Fruit fly (Drosophila melanogaster): Measurements from ENCODE around the gene mRpS6.

Gene mRpS6

dm6 chr3L:4354898-4355627 is 9.3 kb upstream of the mRpS6 start (continued):
- TF ChIP-seq HHEX (GFP tag; optimal IDR thresholded peaks at IDR 0.05) (no peak), Deaf1 (tag; optimal IDR thresholded peaks at IDR 0.05) (peak; percentile 7), Camta (GFP tag; optimal IDR thresholded peaks at IDR 0.05) (no peak), ro (GFP tag; IDR thresholded peaks at IDR 0.05) (no peak), CG42726 (GFP tag; IDR thresholded peaks at IDR 0.05; ENCODE audit: partially characterized antibody) (no peak), knrl (GFP tag; IDR thresholded peaks at IDR 0.05; ENCODE audit: partially characterized antibody) (no peak), zfh1 (GFP tag; IDR thresholded peaks at IDR 0.05) (no peak), lov (optimal IDR thresholded peaks at IDR 0.05) (no peak), lov (GFP tag; IDR thresholded peaks at IDR 0.05) (no peak), CG4328 (GFP tag; optimal IDR thresholded peaks at IDR 0.05) (no peak), CG17385 (GFP tag; optimal IDR thresholded peaks at IDR 0.05) (peak; percentile 41), pita (GFP tag; optimal IDR thresholded peaks at IDR 0.05) (no peak), toy (GFP tag; IDR thresholded peaks at IDR 0.05) (no peak), PHDP (tag; optimal IDR thresholded peaks at IDR 0.05) (peak; percentile 49), chm (GFP tag; IDR thresholded peaks at IDR 0.05) (no peak), fd64A (GFP tag; optimal IDR thresholded peaks at IDR 0.05) (no peak), pum (GFP tag; optimal IDR thresholded peaks at IDR 0.05) (no peak), HmgZ (tag; optimal IDR thresholded peaks at IDR 0.05) (no peak), Hey (tag; optimal IDR thresholded peaks at IDR 0.05) (no peak), CG4730 (GFP tag; IDR thresholded peaks at IDR 0.05) (no peak), dmrt99B (tag; optimal IDR thresholded peaks at IDR 0.05) (peak; percentile 33), Abd-B (GFP tag; optimal IDR thresholded peaks at IDR 0.05) (no peak), gem (tag; optimal IDR thresholded peaks at IDR 0.05) (peak; percentile 60), mirr (GFP tag; optimal IDR thresholded peaks at IDR 0.05) (peak; percentile 32), CG11695 (GFP tag; IDR thresholded peaks at IDR 0.05) (0 out of 3 replicates have a peak, but pooled peaks have one; percentile 27), bcd (GFP tag; optimal IDR thresholded peaks at IDR 0.05) (peak; percentile 20), sob (GFP tag; IDR thresholded peaks at IDR 0.05) (no peak), Neu2 (GFP tag; optimal IDR thresholded peaks at IDR 0.05; ENCODE audit: borderline replicate concordance) (no peak), eyg (GFP tag; optimal IDR thresholded peaks at IDR 0.05) (no peak), Pdp1 (GFP tag; optimal IDR thresholded peaks at IDR 0.05) (no peak), Jarid2 (GFP tag; optimal IDR thresholded peaks at IDR 0.05) (no peak), YL-1 (GFP tag; optimal IDR thresholded peaks at IDR 0.05) (no peak), CG3847 (GFP tag; IDR thresholded peaks at IDR 0.05) (no peak), CG10267 (tag; optimal IDR thresholded peaks at IDR 0.05) (peak; percentile 10), CG10366 (GFP tag; IDR thresholded peaks at IDR 0.05) (no peak), grau (tag; optimal IDR thresholded peaks at IDR 0.05) (peak; percentile 59), Sox102F (GFP tag; optimal IDR thresholded peaks at IDR 0.05) (peak; percentile 56), cg (GFP tag; optimal IDR thresholded peaks at IDR 0.05) (no peak), tin (GFP tag; optimal IDR thresholded peaks at IDR 0.05) (no peak), CG34224 (GFP tag; IDR thresholded peaks at IDR 0.05; ENCODE audit: partially characterized antibody) (no peak), Ptx1 (GFP tag; IDR thresholded peaks at IDR 0.05) (no peak), D19A (tag; optimal IDR thresholded peaks at IDR 0.05) (peak; percentile 98), CG17359 (tag; optimal IDR thresholded peaks at IDR 0.05) (no peak), lbe (GFP tag; optimal IDR thresholded peaks at IDR 0.05) (no peak), ac (GFP tag; optimal IDR thresholded peaks at IDR 0.05) (no peak)
